Worm (Caenorhabditis elegans): ENCODE measurements around the gene C45B2.8.

The C45B2.8 gene

DNA sequence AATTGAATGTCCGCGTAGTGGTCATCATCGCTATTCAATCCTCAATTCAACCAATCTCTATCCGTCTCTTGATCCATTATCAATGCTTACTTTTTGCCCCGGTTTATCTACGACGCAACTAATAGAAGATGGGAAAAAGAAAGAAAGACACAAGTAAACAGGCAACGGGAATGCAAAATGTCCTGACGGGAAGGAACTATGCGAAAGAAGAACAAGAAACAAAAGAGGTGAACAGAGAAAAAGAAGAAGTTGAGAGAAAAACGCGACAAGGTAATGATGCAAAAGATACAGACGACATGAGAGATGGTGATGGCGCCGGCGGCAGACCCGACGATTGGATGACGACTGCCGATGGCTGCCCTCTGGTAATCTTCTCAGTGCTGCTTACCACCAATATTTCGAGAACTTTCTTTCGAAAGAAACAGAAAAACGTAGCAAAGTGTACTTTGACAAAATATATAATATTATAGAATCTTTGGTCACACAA is 45.7 kb upstream of the C45B2.8 start:
- TF ChIP-seq mec-3 (tag; optimal IDR thresholded peaks at IDR 0.05; ENCODE audit: borderline replicate concordance) (no peak), nfya-1 (tag; optimal IDR thresholded peaks at IDR 0.05) (peak; percentile 76), elt-2 (tag; optimal IDR thresholded peaks at IDR 0.05) (peak; percentile 31), ceh-18 (tag; optimal IDR thresholded peaks at IDR 0.05) (peak; percentile 80), pag-3 (tag; optimal IDR thresholded peaks at IDR 0.05; ENCODE audit: borderline replicate concordance) (no peak), ref-2 (tag; optimal IDR thresholded peaks at IDR 0.05) (peak; percentile 42), nhr-11 (tag; optimal IDR thresholded peaks at IDR 0.05) (no peak), tbx-2 (tag; optimal IDR thresholded peaks at IDR 0.05) (peak; percentile 3)

DNA sequence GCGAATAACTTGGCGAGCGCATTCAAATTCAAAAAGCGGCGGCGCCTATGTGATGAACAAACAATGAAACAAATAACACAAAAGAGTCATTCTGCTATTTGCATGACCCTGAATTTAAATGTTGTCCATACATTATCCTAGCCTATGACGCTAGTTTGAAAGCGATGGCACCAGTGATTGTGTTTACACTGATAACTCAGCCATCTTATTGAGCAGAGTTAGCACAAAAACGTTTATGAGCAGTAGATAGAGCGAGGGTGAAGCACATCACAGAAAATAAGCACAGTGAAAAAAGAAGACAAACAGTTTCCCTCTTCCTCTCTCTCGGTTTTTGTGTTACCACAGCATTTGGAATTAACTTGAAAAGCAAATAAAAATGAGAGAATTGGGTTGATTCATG is 44.5 kb upstream of the C45B2.8 start:
- TF ChIP-seq ceh-14 (tag; optimal IDR thresholded peaks at IDR 0.05), result no peak
- no peak for TF ChIP-seq ceh-48 (tag; optimal IDR thresholded peaks at IDR 0.05)
- no peak for TF ChIP-seq ceh-30 (tag; optimal IDR thresholded peaks at IDR 0.05)
- no peak for TF ChIP-seq ztf-16 (tag; optimal IDR thresholded peaks at IDR 0.05)
- TF ChIP-seq odd-2 (tag; optimal IDR thresholded peaks at IDR 0.05), result no peak
- no peak for TF ChIP-seq pax-1 (tag; optimal IDR thresholded peaks at IDR 0.05)
- TF ChIP-seq madf-2 (tag; optimal IDR thresholded peaks at IDR 0.05), result no peak
- no peak for TF ChIP-seq tbx-7 (tag; optimal IDR thresholded peaks at IDR 0.05)
- TF ChIP-seq che-1 (tag; optimal IDR thresholded peaks at IDR 0.05), result no peak
- TF ChIP-seq gmeb-2 (tag; optimal IDR thresholded peaks at IDR 0.05), result no peak
- TF ChIP-seq ceh-22 (tag; optimal IDR thresholded peaks at IDR 0.05), result no peak
- no peak for TF ChIP-seq hlh-13 (GFP tag; optimal IDR thresholded peaks at IDR 0.05)
- TF ChIP-seq fax-1 (tag; optimal IDR thresholded peaks at IDR 0.05), result no peak
- TF ChIP-seq unc-55 (GFP tag; optimal IDR thresholded peaks at IDR 0.05), result no peak
- TF ChIP-seq ceh-45 (GFP tag; IDR thresholded peaks at IDR 0.05), result no peak
- TF ChIP-seq zip-5 (tag; optimal IDR thresholded peaks at IDR 0.05), result no peak
- no peak for TF ChIP-seq nfya-1 (tag; optimal IDR thresholded peaks at IDR 0.05)
- no peak for TF ChIP-seq dmd-4 (tag; optimal IDR thresholded peaks at IDR 0.05; ENCODE audit: borderline replicate concordance)

DNA sequence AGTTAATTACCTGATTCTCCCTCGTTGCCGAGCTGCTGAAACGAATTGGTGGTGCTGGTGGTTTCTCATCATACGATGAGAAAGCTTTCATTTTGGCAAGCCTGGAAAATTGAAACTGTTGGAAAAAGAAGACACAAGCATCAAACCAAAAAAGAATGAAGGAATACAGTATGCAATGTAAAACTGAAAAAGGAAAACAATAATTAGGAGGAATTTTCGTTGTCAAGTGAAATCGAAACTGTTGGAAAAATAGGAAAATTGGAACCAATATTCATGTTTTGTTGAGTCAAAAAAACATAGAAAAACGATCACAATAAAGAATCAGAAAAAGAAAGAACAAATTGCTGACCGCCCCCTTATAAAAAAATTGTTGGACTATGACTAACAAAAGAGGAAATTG is 39.3 kb upstream of the C45B2.8 start, which contains the start of gene pak-1:
pak-1 (minus strand) TSS at position 101 of the 400 bp plus-strand sequence.
- TF ChIP-seq unc-55 (GFP tag; optimal IDR thresholded peaks at IDR 0.05), result no peak
- TF ChIP-seq ceh-9 (tag; optimal IDR thresholded peaks at IDR 0.05), result no peak

DNA sequence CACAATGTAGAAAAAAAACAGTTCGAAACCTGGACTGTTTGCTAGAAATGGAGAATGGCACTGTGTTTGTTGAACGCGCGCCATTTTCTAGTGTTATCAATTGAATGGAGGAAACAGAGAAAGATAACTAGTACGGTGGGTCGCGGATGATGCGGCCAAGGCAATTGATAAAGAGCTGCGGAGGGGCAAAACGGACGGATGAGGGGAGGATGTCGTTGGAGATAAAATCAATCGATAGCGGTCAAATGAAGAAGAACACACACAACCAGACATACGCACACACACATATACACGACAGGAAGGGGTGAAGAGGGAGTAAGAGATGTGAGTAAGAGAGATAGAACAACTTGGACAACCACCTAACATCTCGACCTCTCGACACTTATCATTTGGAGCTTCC is 37.7 kb upstream of the C45B2.8 start:
- TF ChIP-seq ceh-34 (tag; optimal IDR thresholded peaks at IDR 0.05) (no peak), rnt-1 (tag; optimal IDR thresholded peaks at IDR 0.05) (peak; percentile 5), ceh-6 (GFP tag; optimal IDR thresholded peaks at IDR 0.05) (no peak), ama-1 (optimal IDR thresholded peaks at IDR 0.05) (no peak), sox-4 (tag; optimal IDR thresholded peaks at IDR 0.05) (no peak), ceh-19 (GFP tag; optimal IDR thresholded peaks at IDR 0.05) (no peak), C08G9.2 (tag; optimal IDR thresholded peaks at IDR 0.05) (no peak), syd-9 (tag; optimal IDR thresholded peaks at IDR 0.05) (no peak), unc-55 (GFP tag; optimal IDR thresholded peaks at IDR 0.05) (no peak), gmeb-2 (tag; optimal IDR thresholded peaks at IDR 0.05) (no peak), T23F11.4 (GFP tag; optimal IDR thresholded peaks at IDR 0.05) (no peak), hlh-8 (tag; optimal IDR thresholded peaks at IDR 0.05) (no peak), elt-2 (tag; optimal IDR thresholded peaks at IDR 0.05) (peak; percentile 76), K09A11.1 (tag; optimal IDR thresholded peaks at IDR 0.05; ENCODE audit: insufficient read depth) (no peak), nfya-1 (tag; optimal IDR thresholded peaks at IDR 0.05) (no peak), ceh-48 (tag; optimal IDR thresholded peaks at IDR 0.05) (no peak), unc-86 (tag; optimal IDR thresholded peaks at IDR 0.05) (no peak)

Measured in whole organism, late embryonic.